Worm (Caenorhabditis elegans) whole organism, L1 larva: Measurements from ENCODE around the gene dgk-2.
A peak's percentile ranks its signal among the peaks of the same experiment; 100 is the strongest.

Experiments used
- C16A3.4 ChIP-seq: fragments of 150-350 bp; optimal IDR thresholded peaks from 2 replicates; lab custom pipeline; 2014; ENCODE audit warnings: missing biosample characterization, missing genetic modification characterization
- C34B4.2 ChIP-seq: sonication (generic microtip); optimal IDR thresholded peaks from 2 replicates; lab custom pipeline; 2017; ENCODE audit warnings: mild to moderate bottlenecking, missing genetic modification characterization, missing compliant biosample characterization
- F16B12.6 ChIP-seq: fragments of 150-350 bp; optimal IDR thresholded peaks from 2 replicates; lab custom pipeline; 2014; ENCODE audit warnings: missing biosample characterization, missing genetic modification characterization
- blmp-1 ChIP-seq: fragments of 150-350 bp; optimal IDR thresholded peaks from 2 replicates; lab custom pipeline; 2014; ENCODE audit warnings: missing biosample characterization, missing genetic modification characterization
- ceh-82 ChIP-seq, 3 experiments: fragments of 150-350 bp in 1 of 3; sonication (generic microtip) in 2 of 3; optimal IDR thresholded peaks; 2 replicates each; lab custom pipeline; 2014 to 2017; ENCODE audit warnings: missing biosample characterization in 3 of 3, missing genetic modification characterization in 3 of 3
- ceh-88 ChIP-seq: fragments of 200-800 bp; sonication (Bioruptor generic); IDR thresholded peaks from 2 replicates; pipeline ENCODE4 v1.3.6; 2022; ENCODE audit warnings: missing genetic modification characterization, missing compliant biosample characterization
- ces-1 ChIP-seq: fragments of 150-350 bp; optimal IDR thresholded peaks from 2 replicates; lab custom pipeline; 2014; ENCODE audit warnings: missing biosample characterization, missing genetic modification reagents, missing genetic modification characterization
- efl-1 ChIP-seq, 4 experiments: fragments of 150-350 bp; optimal IDR thresholded peaks in 3 of 4; peaks in 1 of 4; 1 replicate in 1 of 4; 2 replicates in 3 of 4; lab custom pipeline; 2014; ENCODE audit warnings: missing biosample characterization in 2 of 4, missing genetic modification characterization in 2 of 4, missing genetic modification reagents in 2 of 4
- egl-13 ChIP-seq: sonication (generic microtip); optimal IDR thresholded peaks from 2 replicates; lab custom pipeline; 2016; ENCODE audit warnings: missing genotype, missing genetic modification reagents, missing genetic modification characterization, missing compliant biosample characterization
- egl-27 ChIP-seq, 2 experiments: fragments of 150-350 bp in 1 of 2; sonication (generic microtip); optimal IDR thresholded peaks; 3 replicates each; lab custom pipeline; 2017 to 2018; ENCODE audit warnings: missing biosample characterization in 2 of 2, missing genetic modification characterization in 2 of 2, missing genetic modification reagents in 2 of 2
- elt-2 ChIP-seq: sonication (generic microtip); optimal IDR thresholded peaks from 2 replicates; lab custom pipeline; 2016; ENCODE audit warnings: missing genetic modification characterization, mild to moderate bottlenecking, inconsistent platforms, missing compliant biosample characterization, missing genetic modification reagents
- elt-3 ChIP-seq, 6 experiments: fragments of 150-350 bp in 1 of 6; sonication (generic microtip); optimal IDR thresholded peaks; 2 replicates each; lab custom pipeline; 2017 to 2018; ENCODE audit warnings: missing biosample characterization in 6 of 6, missing genetic modification characterization in 6 of 6, inconsistent platforms in 1 of 6
- fkh-10 ChIP-seq: sonication (generic microtip); optimal IDR thresholded peaks from 2 replicates; lab custom pipeline; 2017; ENCODE audit warnings: missing biosample characterization, missing genetic modification reagents, missing genetic modification characterization
- fkh-8 ChIP-seq: sonication (generic microtip); optimal IDR thresholded peaks from 2 replicates; lab custom pipeline; 2016; ENCODE audit warnings: mild to moderate bottlenecking, missing genetic modification characterization, missing compliant biosample characterization
- grh-1 ChIP-seq: fragments of 200-800 bp; sonication (Bioruptor generic); IDR thresholded peaks from 2 replicates; pipeline ENCODE4 v1.3.6; 2022; ENCODE audit warnings: missing genetic modification reagents, missing genetic modification characterization, missing compliant biosample characterization
- hlh-17 ChIP-seq: fragments of 200-800 bp; sonication (Bioruptor generic); optimal IDR thresholded peaks from 2 replicates; lab custom pipeline; 2018; ENCODE audit warnings: missing genetic modification characterization, mild to moderate bottlenecking, missing compliant biosample characterization, moderate library complexity, borderline replicate concordance
- hlh-4 ChIP-seq: sonication (generic microtip); optimal IDR thresholded peaks from 2 replicates; lab custom pipeline; 2016; ENCODE audit warnings: mild to moderate bottlenecking, missing genetic modification characterization, missing compliant biosample characterization
- lin-13 ChIP-seq: fragments of 150-350 bp; optimal IDR thresholded peaks from 2 replicates; lab custom pipeline; 2014; ENCODE audit warnings: missing biosample characterization, missing genetic modification reagents, missing genetic modification characterization
- lin-14 ChIP-seq: fragments of 200-800 bp; sonication (Bioruptor generic); optimal IDR thresholded peaks from 2 replicates; lab custom pipeline; 2018; ENCODE audit warnings: mild to moderate bottlenecking, missing genetic modification characterization, moderate library complexity, missing compliant biosample characterization
- lin-15B ChIP-seq: fragments of 150-350 bp; sonication (generic microtip); optimal IDR thresholded peaks from 3 replicates; lab custom pipeline; 2014; ENCODE audit warnings: missing biosample characterization, missing genetic modification characterization
- lin-35 ChIP-seq, 2 experiments: fragments of 150-350 bp; optimal IDR thresholded peaks; 2 replicates each; lab custom pipeline; 2014; ENCODE audit warnings: missing biosample characterization in 2 of 2, missing genetic modification characterization in 2 of 2, missing genetic modification reagents in 2 of 2
- lin-39 ChIP-seq: fragments of 150-350 bp; optimal IDR thresholded peaks from 2 replicates; lab custom pipeline; 2014; ENCODE audit warnings: missing biosample characterization, missing genetic modification reagents, missing genetic modification characterization
- lsy-2 ChIP-seq, 2 experiments: fragments of 150-350 bp; optimal IDR thresholded peaks; 2 replicates each; lab custom pipeline; 2014; ENCODE audit warnings: missing biosample characterization in 2 of 2, missing genetic modification characterization in 2 of 2
- mdl-1 ChIP-seq, 2 experiments: fragments of 150-350 bp; optimal IDR thresholded peaks; 2 replicates each; lab custom pipeline; 2014 to 2017; ENCODE audit warnings: missing biosample characterization in 2 of 2, missing genetic modification characterization in 2 of 2, inconsistent platforms in 1 of 2
- mep-1 ChIP-seq: fragments of 150-350 bp; optimal IDR thresholded peaks from 2 replicates; lab custom pipeline; 2014; ENCODE audit warnings: missing biosample characterization, missing genetic modification characterization
- nhr-12 ChIP-seq: sonication (generic microtip); optimal IDR thresholded peaks from 2 replicates; lab custom pipeline; 2017; ENCODE audit warnings: missing biosample characterization, missing genetic modification characterization
- nhr-20 ChIP-seq: sonication (generic microtip); optimal IDR thresholded peaks from 2 replicates; lab custom pipeline; 2016; ENCODE audit warnings: mild to moderate bottlenecking, missing genetic modification characterization, missing compliant biosample characterization
- nhr-47 ChIP-seq: sonication (generic microtip); optimal IDR thresholded peaks from 2 replicates; lab custom pipeline; 2016; ENCODE audit warnings: mild to moderate bottlenecking, missing genetic modification characterization, moderate library complexity, missing compliant biosample characterization
- nhr-71 ChIP-seq: sonication (generic microtip); optimal IDR thresholded peaks from 2 replicates; lab custom pipeline; 2016; ENCODE audit warnings: mild to moderate bottlenecking, missing genetic modification characterization, moderate library complexity, missing compliant biosample characterization
- nhr-85 ChIP-seq: sonication (generic microtip); peaks from one replicate; lab custom pipeline; 2016; ENCODE audit warnings: missing genetic modification characterization, inconsistent platforms, missing compliant biosample characterization
- skn-1 ChIP-seq: fragments of 150-350 bp; optimal IDR thresholded peaks from 2 replicates; lab custom pipeline; 2014; ENCODE audit warnings: missing biosample characterization, missing genetic modification characterization
- snpc-4 ChIP-seq: fragments of 150-350 bp; optimal IDR thresholded peaks from 2 replicates; lab custom pipeline; 2014; ENCODE audit warnings: missing biosample characterization, missing genetic modification characterization
- snu-23 ChIP-seq: sonication (generic microtip); optimal IDR thresholded peaks from 2 replicates; lab custom pipeline; 2016; ENCODE audit warnings: missing genetic modification characterization, missing compliant biosample characterization
- sup-37 ChIP-seq: fragments of 200-800 bp; sonication (Bioruptor generic); optimal IDR thresholded peaks from 2 replicates; lab custom pipeline; 2018; ENCODE audit warnings: mild to moderate bottlenecking, missing genetic modification characterization, missing compliant biosample characterization
- swsn-7 ChIP-seq: sonication (generic microtip); optimal IDR thresholded peaks from 2 replicates; lab custom pipeline; 2016; ENCODE audit warnings: missing genetic modification characterization, missing compliant biosample characterization
- tbx-2 ChIP-seq: sonication (generic microtip); optimal IDR thresholded peaks from 2 replicates; lab custom pipeline; 2016; ENCODE audit warnings: missing genetic modification characterization, missing compliant biosample characterization
- xbp-1 ChIP-seq: sonication (generic microtip); optimal IDR thresholded peaks from 2 replicates; lab custom pipeline; 2016; ENCODE audit warnings: missing genetic modification characterization, missing compliant biosample characterization
- zip-4 ChIP-seq: fragments of 200-800 bp; sonication (Bioruptor generic); optimal IDR thresholded peaks from 2 replicates; lab custom pipeline; 2018; ENCODE audit warnings: mild to moderate bottlenecking, missing genetic modification characterization, moderate library complexity, missing compliant biosample characterization
- ztf-11 ChIP-seq, 2 experiments: sonication (generic microtip); optimal IDR thresholded peaks; 2 replicates each; lab custom pipeline; 2016 to 2017; ENCODE audit warnings: missing genetic modification characterization in 2 of 2, missing biosample characterization in 1 of 2, missing compliant biosample characterization in 1 of 2
- ztf-4 ChIP-seq: fragments of 150-350 bp; optimal IDR thresholded peaks from 2 replicates; lab custom pipeline; 2014; ENCODE audit warnings: missing biosample characterization, missing genetic modification characterization

dgk-2 gene

DNA sequence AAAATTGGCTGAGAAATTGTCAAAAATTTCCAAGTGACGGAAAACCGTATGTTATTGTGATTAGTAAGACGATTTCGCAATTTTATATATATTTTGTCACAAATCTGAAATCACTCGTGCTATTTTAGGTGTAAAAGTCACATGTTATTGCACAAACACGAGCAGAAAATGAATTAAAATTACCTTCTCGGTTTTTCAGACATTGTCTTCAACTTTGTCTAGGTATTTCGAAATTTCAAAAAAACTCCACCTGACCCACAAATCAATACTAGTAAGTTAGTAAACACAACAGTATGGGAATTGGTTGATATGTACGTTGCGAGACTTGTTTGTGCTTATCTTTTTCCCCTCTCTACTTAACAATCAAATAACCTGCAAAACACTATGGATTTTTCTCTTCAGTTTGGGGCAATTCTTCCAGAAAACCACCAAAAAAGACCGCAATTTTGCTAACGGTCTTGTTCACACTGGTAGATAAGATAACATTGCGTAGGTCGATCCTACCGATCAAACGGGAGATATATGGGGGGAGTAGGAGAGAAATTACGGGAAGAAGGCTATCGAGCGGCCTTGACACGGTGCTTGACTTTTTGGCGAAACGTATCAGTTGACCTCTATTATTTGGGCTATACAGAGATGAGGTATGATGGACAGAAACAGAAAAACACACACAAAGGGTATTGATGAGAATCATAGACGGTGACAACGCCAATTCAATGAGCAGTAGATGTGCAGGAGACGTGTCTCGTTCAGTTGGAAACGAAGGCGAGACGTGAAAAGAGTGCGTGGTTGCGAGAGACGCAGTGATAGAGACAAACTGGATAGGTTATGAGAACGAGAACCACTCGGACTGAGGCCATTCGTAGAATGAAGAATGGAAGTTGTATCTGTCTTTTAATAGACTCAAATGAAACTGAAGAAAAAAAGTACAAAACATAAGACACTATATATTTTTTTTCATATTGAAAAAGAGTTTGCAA is 17.9 kb upstream of the dgk-2 start, which contains the start of gene C07A12.7 (continued):
- TF ChIP-seq hlh-17 (GFP tag; lab: Kevin White, UChicago) (no peak), xbp-1 (tag; lab: Kevin White, UChicago) (peak; percentile 86), lin-14 (peak; percentile 50), fkh-8 (tag; lab: Kevin White, UChicago) (peak; percentile 19), hlh-4 (tag; lab: Kevin White, UChicago) (no peak), blmp-1 (tag; lab: Kevin White, UChicago) (peak; percentile 83), swsn-7 (tag; lab: Kevin White, UChicago) (peak; percentile 31), skn-1 (tag; lab: Kevin White, UChicago) (peak; percentile 54), fkh-10 (GFP tag; lab: Kevin White, UChicago) (no peak)

ce11 chrX:4521166-4521565 is 17.0 kb upstream of the dgk-2 start:
- peak in 1 of 6 experiments; percentile 15 for TF ChIP-seq elt-3 (tag; optimal IDR thresholded peaks at IDR 0.05; lab: Kevin White, UChicago)
- no peak for TF ChIP-seq ceh-88 (GFP tag; lab: Robert Waterston, UW)
- TF ChIP-seq lin-14 = peak; percentile 29

- TF ChIP-seq egl-13 (tag; lab: Kevin White, UChicago) (no peak), mep-1 (peak; percentile 33), blmp-1 (tag; lab: Kevin White, UChicago) (peak; percentile 98), elt-3 (tag; optimal IDR thresholded peaks at IDR 0.05; lab: Kevin White, UChicago) (peak in 3 of 6 experiments; percentile 26 to 72 (median 41)), nhr-47 (tag; lab: Kevin White, UChicago) (no peak), skn-1 (tag; lab: Kevin White, UChicago) (no peak), ztf-4 (peak; percentile 5), lin-14 (peak; percentile 67), grh-1 (GFP tag; lab: Robert Waterston, UW) (peak; percentile 55), nhr-20 (tag; lab: Kevin White, UChicago) (peak; percentile 36), snu-23 (GFP tag; lab: Kevin White, UChicago) (peak; percentile 31), egl-27 (tag; optimal IDR thresholded peaks at IDR 0.05; lab: Kevin White, UChicago) (peak in 1 of 2 experiments; percentile 25), lin-35 (GFP tag; optimal IDR thresholded peaks at IDR 0.05; lab: Kevin White, UChicago) (peak in 1 of 2 experiments; percentile 19), lin-39 (no peak), nhr-85 (peak; percentile 74), xbp-1 (tag; lab: Kevin White, UChicago) (peak; percentile 97), elt-2 (tag; lab: Kevin White, UChicago) (no peak), snpc-4 (tag; lab: Kevin White, UChicago) (no peak), C34B4.2 (no peak), ces-1 (GFP tag; lab: Kevin White, UChicago) (no peak), mdl-1 (tag; optimal IDR thresholded peaks at IDR 0.05; lab: Kevin White, UChicago) (no peak), nhr-71 (peak; percentile 16)
- TF ChIP-seq, all 84 proteins: peak for 13
These were observed 15.8 kb upstream of the dgk-2 start for ce11 chrX:4519968-4520367.

ce11 chrX:4516758-4517157 is 12.6 kb upstream of the dgk-2 start:
- TF ChIP-seq blmp-1 (tag; lab: Kevin White, UChicago) (peak; percentile 58), xbp-1 (tag; lab: Kevin White, UChicago) (peak; percentile 86), mep-1 (peak; percentile 57), ceh-82 (tag; optimal IDR thresholded peaks at IDR 0.05; lab: Kevin White, UChicago) (no peak), grh-1 (GFP tag; lab: Robert Waterston, UW) (no peak), nhr-47 (tag; lab: Kevin White, UChicago) (peak; percentile 29), efl-1 (optimal IDR thresholded peaks at IDR 0.05; lab: Kevin White, UChicago) (peak in 1 of 2 experiments; percentile 14), efl-1 (GFP tag; optimal IDR thresholded peaks at IDR 0.05 in 1 of 2; lab: Kevin White, UChicago) (peak in 1 of 2 experiments; percentile 82), zip-4 (no peak), ces-1 (GFP tag; lab: Kevin White, UChicago) (no peak), nhr-12 (tag; lab: Kevin White, UChicago) (no peak), F16B12.6 (tag; lab: Kevin White, UChicago) (peak; percentile 82), swsn-7 (tag; lab: Kevin White, UChicago) (peak; percentile 2), lin-15B (tag; lab: Kevin White, UChicago) (no peak), lin-13 (no peak), C16A3.4 (peak; percentile 26), ztf-11 (tag; optimal IDR thresholded peaks at IDR 0.05; lab: Kevin White, UChicago) (no peak), hlh-4 (tag; lab: Kevin White, UChicago) (no peak), lin-14 (peak; percentile 29), lin-35 (GFP tag; optimal IDR thresholded peaks at IDR 0.05; lab: Kevin White, UChicago) (peak in 1 of 2 experiments; percentile 14), nhr-85 (peak; percentile 62), nhr-20 (tag; lab: Kevin White, UChicago) (peak; percentile 23), nhr-71 (peak; percentile 32), tbx-2 (tag; lab: Kevin White, UChicago) (peak; percentile 18), sup-37 (no peak), snu-23 (GFP tag; lab: Kevin White, UChicago) (peak; percentile 35), lsy-2 (tag; optimal IDR thresholded peaks at IDR 0.05; lab: Kevin White, UChicago) (peak in 1 of 2 experiments; percentile 42)
